Worm (Caenorhabditis elegans): ENCODE measurements around the gene C35C5.9.

The C35C5.9 gene

ce11 chrX:11546445-11547275 lies 10.3 kb downstream of the C35C5.9 start, which contains the start of gene selt-1.1:
selt-1.1 (minus strand) TSS chrX:11546495.
- no peak for TF ChIP-seq elt-1 (tag; optimal IDR thresholded peaks at IDR 0.05)
- TF ChIP-seq ceh-16 (tag; optimal IDR thresholded peaks at IDR 0.05): peak; percentile 24
- peak; percentile 66 for TF ChIP-seq crh-2 (tag; optimal IDR thresholded peaks at IDR 0.05)
- TF ChIP-seq mdl-1 (tag; optimal IDR thresholded peaks at IDR 0.05): no peak
- peak; percentile 10 for TF ChIP-seq mab-5 (tag; optimal IDR thresholded peaks at IDR 0.05)
- peak in 1 of 2 experiments; percentile 47 for TF ChIP-seq lsy-2 (tag; optimal IDR thresholded peaks at IDR 0.05)
- peak; percentile 5 for TF ChIP-seq Y55F3AM.14 (GFP tag; optimal IDR thresholded peaks at IDR 0.05)
- peak; percentile 62 for TF ChIP-seq F13H6.1 (tag; optimal IDR thresholded peaks at IDR 0.05)
- peak; percentile 54 for TF ChIP-seq C34F6.9 (tag; optimal IDR thresholded peaks at IDR 0.05)
- TF ChIP-seq blmp-1 (tag; optimal IDR thresholded peaks at IDR 0.05; ENCODE audit: insufficient read depth): no peak
- TF ChIP-seq lin-13 (GFP tag; optimal IDR thresholded peaks at IDR 0.05): no peak
- TF ChIP-seq fos-1 (tag; optimal IDR thresholded peaks at IDR 0.05): peak; percentile 96
- no peak for TF ChIP-seq elt-3 (tag; optimal IDR thresholded peaks at IDR 0.05)
- TF ChIP-seq peb-1 (tag; optimal IDR thresholded peaks at IDR 0.05): no peak
- TF ChIP-seq unc-39 (tag; optimal IDR thresholded peaks at IDR 0.05): no peak
- TF ChIP-seq sma-9 (GFP tag; optimal IDR thresholded peaks at IDR 0.05): peak; percentile 27
- TF ChIP-seq sma-9 (tag; optimal IDR thresholded peaks at IDR 0.05): no peak
- TF ChIP-seq sma-3 (GFP tag; optimal IDR thresholded peaks at IDR 0.05): peak; percentile 47
- TF ChIP-seq egl-27 (tag; optimal IDR thresholded peaks at IDR 0.05): no peak
- TF ChIP-seq nhr-25 (tag; optimal IDR thresholded peaks at IDR 0.05): peak; percentile 63
- peak; percentile 58 for TF ChIP-seq nhr-129 (tag; optimal IDR thresholded peaks at IDR 0.05)
- no peak for TF ChIP-seq alr-1 (tag; optimal IDR thresholded peaks at IDR 0.05)
- TF ChIP-seq nhr-77 (tag; optimal IDR thresholded peaks at IDR 0.05): no peak
- peak; percentile 34 for TF ChIP-seq unc-55 (GFP tag; optimal IDR thresholded peaks at IDR 0.05)

ce11 chrX:11547442-11548023 lies 11.2 kb downstream of the C35C5.9 start:
- no peak for TF ChIP-seq nhr-77 (tag; optimal IDR thresholded peaks at IDR 0.05)
- TF ChIP-seq mab-5 (tag; optimal IDR thresholded peaks at IDR 0.05): no peak
- TF ChIP-seq ama-1 (optimal IDR thresholded peaks at IDR 0.05): no peak
- TF ChIP-seq mbf-1 (tag; optimal IDR thresholded peaks at IDR 0.05): no peak
- no peak for TF ChIP-seq nhr-129 (tag; optimal IDR thresholded peaks at IDR 0.05)
- no peak for TF ChIP-seq unc-62 (GFP tag; optimal IDR thresholded peaks at IDR 0.05)
- TF ChIP-seq snpc-4 (tag; optimal IDR thresholded peaks at IDR 0.05): no peak
- TF ChIP-seq C34F6.9 (tag; optimal IDR thresholded peaks at IDR 0.05): no peak

- TF ChIP-seq aly-2 (tag; optimal IDR thresholded peaks at IDR 0.05) (no peak), gmeb-1 (tag; optimal IDR thresholded peaks at IDR 0.05) (no peak), elt-1 (tag; optimal IDR thresholded peaks at IDR 0.05) (no peak)
Observed at ce11 chrX:11548308-11548707, 11.9 kb downstream of the C35C5.9 start, which contains the start of gene mig-2. mig-2 (plus strand) TSS chrX:11548608.

ce11 chrX:11551808-11552207 lies 15.4 kb downstream of the C35C5.9 start:
- TF ChIP-seq unc-55 (GFP tag; optimal IDR thresholded peaks at IDR 0.05) (peak; percentile 57), lsy-2 (tag; optimal IDR thresholded peaks at IDR 0.05) (no peak)

- TF ChIP-seq unc-55 (GFP tag; optimal IDR thresholded peaks at IDR 0.05): peak; percentile 53
- TF ChIP-seq ceh-16 (tag; optimal IDR thresholded peaks at IDR 0.05): no peak
- peak; percentile 8 for TF ChIP-seq nhr-129 (tag; optimal IDR thresholded peaks at IDR 0.05)
- peak; percentile 58 for TF ChIP-seq C34F6.9 (tag; optimal IDR thresholded peaks at IDR 0.05)
Observed at ce11 chrX:11552879-11553278, 16.5 kb downstream of the C35C5.9 start.

- TF ChIP-seq aly-2 (tag; optimal IDR thresholded peaks at IDR 0.05): no peak
- peak; percentile 89 for TF ChIP-seq unc-55 (GFP tag; optimal IDR thresholded peaks at IDR 0.05)
- TF ChIP-seq blmp-1 (tag; optimal IDR thresholded peaks at IDR 0.05; ENCODE audit: insufficient read depth): no peak
- no peak for TF ChIP-seq ama-1 (optimal IDR thresholded peaks at IDR 0.05)
- no peak for TF ChIP-seq lsy-2 (tag; optimal IDR thresholded peaks at IDR 0.05)
- no peak for TF ChIP-seq dmd-4 (tag; optimal IDR thresholded peaks at IDR 0.05)
- TF ChIP-seq sma-9 (GFP tag; optimal IDR thresholded peaks at IDR 0.05): peak; percentile 4
- no peak for TF ChIP-seq sma-9 (tag; optimal IDR thresholded peaks at IDR 0.05)
- TF ChIP-seq nhr-25 (tag; optimal IDR thresholded peaks at IDR 0.05): no peak
- TF ChIP-seq R02D3.7 (tag; optimal IDR thresholded peaks at IDR 0.05): no peak
Observed at ce11 chrX:11554522-11554921, 18.2 kb downstream of the C35C5.9 start.
